Fruit fly (Drosophila melanogaster) S2 (cell line): Measurements from ENCODE around the gene pHCl-2.

ENCODE experiments used
- CG8478 ChIP-seq: fragments of >200 bp; optimal IDR thresholded peaks from 2 replicates; lab custom pipeline; 2018
- CTCF ChIP-seq, 2 experiments: fragments of >200 bp; optimal IDR thresholded peaks; 2 replicates each; lab custom pipeline; 2018

dm6 chr3R:31310300-31310699 lies 5.1 kb upstream of the pHCl-2 start:
- TF ChIP-seq CG8478 = no peak
- TF ChIP-seq CTCF (optimal IDR thresholded peaks at IDR 0.05; lab: Kevin White, UChicago) = no peak
